Worm (Caenorhabditis elegans): Measurements from ENCODE around the gene math-5.

DNA sequence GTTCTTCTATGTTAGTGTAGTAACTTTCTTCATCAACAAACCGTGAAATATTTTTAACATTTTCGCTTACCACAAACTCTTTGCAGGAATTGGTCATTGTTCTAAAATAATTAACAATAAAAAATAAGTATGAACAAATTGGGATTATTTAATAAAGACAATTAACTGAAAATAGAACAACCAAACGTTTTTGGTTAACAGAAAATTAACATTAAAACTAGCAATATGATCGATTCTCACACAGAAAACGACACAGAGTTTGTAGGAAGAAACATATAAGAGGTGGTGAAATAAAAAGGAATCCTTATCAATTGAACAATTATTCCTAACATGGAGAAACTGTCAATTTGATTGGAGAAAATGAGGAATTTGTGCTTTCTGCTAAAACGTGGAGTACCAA, 3.9 kb downstream of the math-5 start, which contains the start of gene math-16:
- TF ChIP-seq F13H6.1 (tag; optimal IDR thresholded peaks at IDR 0.05): no peak
- no peak for TF ChIP-seq skn-1 (tag; optimal IDR thresholded peaks at IDR 0.05)
- no peak for TF ChIP-seq nhr-25 (tag; optimal IDR thresholded peaks at IDR 0.05)
- TF ChIP-seq ceh-82 (tag; optimal IDR thresholded peaks at IDR 0.05): no peak
